Worm (Caenorhabditis elegans) whole organism, L4/young adult: ENCODE results near the gene T23F11.2.

Experiments
- W03F9.2 ChIP-seq: fragments of 150-350 bp; optimal IDR thresholded peaks from 2 replicates; lab custom pipeline; 2014; ENCODE audit warnings: missing biosample characterization, missing genetic modification characterization
- dao-5 ChIP-seq: sonication (generic microtip); optimal IDR thresholded peaks from 2 replicates; lab custom pipeline; 2016; ENCODE audit warnings: missing genotype, missing genetic modification characterization, moderate library complexity, missing compliant biosample characterization
- him-1 ChIP-seq: sonication (generic microtip); optimal IDR thresholded peaks from 2 replicates; lab custom pipeline; 2016; ENCODE audit warnings: missing genotype, missing genetic modification reagents, missing genetic modification characterization, missing compliant biosample characterization

The T23F11.2 gene

ce11 chrIII:4671949-4672348 is 16.6 kb upstream of the T23F11.2 start, which contains the start of gene srg-13:
TSS of gene srg-13 (plus strand) at chrIII:4672249.
- TF ChIP-seq W03F9.2 (no peak), him-1 (no peak), dao-5 (tag; lab: Kevin White, UChicago) (no peak)

ce11 chrIII:4671491-4671890 is 16.2 kb upstream of the T23F11.2 start, which contains the start of gene T23F11.11:
TSS of gene T23F11.11 (minus strand) at chrIII:4671591.
- no peak for TF ChIP-seq him-1
- no peak for TF ChIP-seq dao-5 (tag; lab: Kevin White, UChicago)
- TF ChIP-seq W03F9.2 = no peak

ce11 chrIII:4668073-4668472 is 12.8 kb upstream of the T23F11.2 start:
- TF ChIP-seq dao-5 (tag; lab: Kevin White, UChicago) (no peak), W03F9.2 (no peak), him-1 (no peak)

- no peak for TF ChIP-seq W03F9.2
- peak; percentile 8 for TF ChIP-seq him-1
These were observed 11.6 kb upstream of the T23F11.2 start for ce11 chrIII:4666753-4667400.

- TF ChIP-seq W03F9.2 = no peak
- TF ChIP-seq him-1 = no peak
- no peak for TF ChIP-seq dao-5 (tag; lab: Kevin White, UChicago)
These were observed 10.0 kb upstream of the T23F11.2 start, which contains the start of gene T23F11.4 for ce11 chrIII:4665272-4665671. TSS of gene T23F11.4 (minus strand) at chrIII:4665372.

ce11 chrIII:4659426-4659825 is 4.1 kb upstream of the T23F11.2 start:
- TF ChIP-seq W03F9.2 (no peak), him-1 (no peak), dao-5 (tag; lab: Kevin White, UChicago) (no peak)

ce11 chrIII:4658384-4658844 is 3.1 kb upstream of the T23F11.2 start, which contains the start of gene cdka-1:
TSS of gene cdka-1 (plus strand) at chrIII:4658794.
- TF ChIP-seq him-1 (peak; percentile 29), dao-5 (tag; lab: Kevin White, UChicago) (no peak)

- TF ChIP-seq dao-5 (tag; lab: Kevin White, UChicago) (no peak), W03F9.2 (no peak), him-1 (no peak)
These were observed 2.1 kb upstream of the T23F11.2 start for ce11 chrIII:4657386-4657785.

ce11 chrIII:4656415-4656814 is 1.1 kb upstream of the T23F11.2 start:
- TF ChIP-seq W03F9.2 (no peak), dao-5 (tag; lab: Kevin White, UChicago) (no peak), him-1 (peak; percentile 91)

- TF ChIP-seq him-1 (no peak), W03F9.2 (no peak), dao-5 (tag; lab: Kevin White, UChicago) (no peak)
These were observed 1.4 kb downstream of the T23F11.2 start for ce11 chrIII:4653912-4654311.

- TF ChIP-seq him-1 (no peak), dao-5 (tag; lab: Kevin White, UChicago) (no peak), W03F9.2 (no peak)
These were observed 1.9 kb downstream of the T23F11.2 start for ce11 chrIII:4653374-4653773.

- TF ChIP-seq W03F9.2 (no peak), dao-5 (tag; lab: Kevin White, UChicago) (no peak), him-1 (no peak)
These were observed 5.3 kb downstream of the T23F11.2 start, which contains the start of gene ppm-2 for ce11 chrIII:4649811-4650544. TSS of gene ppm-2 (plus strand) at chrIII:4650494.

- TF ChIP-seq W03F9.2 = peak; percentile 57
- TF ChIP-seq him-1 = peak; percentile 89
- no peak for TF ChIP-seq dao-5 (tag; lab: Kevin White, UChicago)
These were observed 5.9 kb downstream of the T23F11.2 start for ce11 chrIII:4649363-4649768.

ce11 chrIII:4647878-4648277 is 7.4 kb downstream of the T23F11.2 start, which contains the start of gene T23F11.6:
TSS of gene T23F11.6 (minus strand) at chrIII:4647922.
- TF ChIP-seq W03F9.2 = no peak
- no peak for TF ChIP-seq him-1
- no peak for TF ChIP-seq dao-5 (tag; lab: Kevin White, UChicago)

- TF ChIP-seq him-1 = no peak
- TF ChIP-seq W03F9.2 = no peak
- no peak for TF ChIP-seq dao-5 (tag; lab: Kevin White, UChicago)
These were observed 8.0 kb downstream of the T23F11.2 start for ce11 chrIII:4647341-4647740.
